Fruit fly (Drosophila melanogaster): Measurements from ENCODE around the gene CG14314.

DNA sequence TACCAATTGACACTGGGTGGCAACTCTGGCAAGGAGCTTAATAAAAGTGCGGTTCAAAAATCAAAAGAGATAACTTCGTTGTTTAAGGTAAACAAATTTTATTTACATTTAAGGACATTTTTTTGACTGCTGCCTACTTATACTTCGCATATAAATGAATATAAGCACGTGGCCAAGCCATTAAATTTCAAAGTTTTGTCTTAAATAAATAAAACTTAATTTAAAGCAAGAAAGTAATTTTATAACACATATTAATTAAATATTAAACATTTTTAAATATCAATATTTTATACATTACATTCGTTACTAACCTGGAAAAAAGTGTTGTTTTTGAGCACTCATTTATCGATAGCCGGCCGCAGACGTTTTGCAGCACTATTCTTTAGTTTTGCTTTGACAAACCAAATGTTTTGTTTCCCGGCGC, 27.2 kb upstream of the CG14314 start, which contains the start of the genes CG12321 and MED17:
- TF ChIP-seq zen2 (GFP tag; IDR thresholded peaks at IDR 0.05; ENCODE audit: partially characterized antibody) (no peak), CG17829 (tag; optimal IDR thresholded peaks at IDR 0.05) (peak; percentile 83), cas (GFP tag; IDR thresholded peaks at IDR 0.05) (peak; percentile 83), Hr51 (GFP tag; optimal IDR thresholded peaks at IDR 0.05) (peak; percentile 74 to 91)

Data from whole organism, embryonic.